Fruit fly (Drosophila melanogaster) whole organism, prepupa: ENCODE results near the gene S6k.

Experiments used
- CG10631 ChIP-seq: fragments of 200-800 bp; sonication (Bioruptor generic); optimal IDR thresholded peaks from 2 replicates; lab custom pipeline; 2016; ENCODE audit warnings: missing biosample characterization, missing genetic modification characterization
- CG11762 ChIP-seq: fragments of 200-800 bp; sonication (Bioruptor generic); optimal IDR thresholded peaks from 3 replicates; lab custom pipeline; 2016; ENCODE audit warnings: missing biosample characterization, missing genetic modification characterization; ENCODE audit not compliant: insufficient read depth
- CG16779 ChIP-seq: fragments of 200-800 bp; sonication (Bioruptor generic); optimal IDR thresholded peaks from 3 replicates; lab custom pipeline; 2017; ENCODE audit warnings: missing biosample characterization, mild to moderate bottlenecking, missing genetic modification characterization
- CG3919 ChIP-seq: fragments of 200-800 bp; sonication (Bioruptor generic); optimal IDR thresholded peaks from 3 replicates; lab custom pipeline; 2016; ENCODE audit warnings: missing biosample characterization, missing genetic modification characterization
- CG6792 ChIP-seq: fragments of 200-800 bp; sonication (Bioruptor generic); optimal IDR thresholded peaks from 3 replicates; lab custom pipeline; 2016; ENCODE audit warnings: missing biosample characterization, missing genetic modification characterization
- CG7368 ChIP-seq: fragments of 200-800 bp; sonication (Bioruptor generic); optimal IDR thresholded peaks from 3 replicates; lab custom pipeline; 2016; ENCODE audit warnings: missing biosample characterization, missing genetic modification characterization
- Hr38 ChIP-seq: sonication (Bioruptor generic); optimal IDR thresholded peaks from 2 replicates; lab custom pipeline; 2016; ENCODE audit warnings: missing biosample characterization, missing genetic modification characterization
- fd59A ChIP-seq: fragments of 200-800 bp; sonication (Bioruptor generic); optimal IDR thresholded peaks from 2 replicates; lab custom pipeline; 2017; ENCODE audit warnings: missing biosample characterization, mild to moderate bottlenecking, missing genetic modification characterization, missing genetic modification reagents
- fkh ChIP-seq: fragments of 200-800 bp; sonication (Bioruptor generic); optimal IDR thresholded peaks from 3 replicates; lab custom pipeline; 2017; ENCODE audit warnings: missing biosample characterization, mild to moderate bottlenecking, missing genetic modification characterization, moderate library complexity
- salr ChIP-seq, 2 experiments: fragments of 200-800 bp; sonication (Bioruptor generic); optimal IDR thresholded peaks; 3 replicates each; lab custom pipeline; 2016 to 2018; ENCODE audit warnings: missing biosample characterization in 2 of 2, missing genetic modification characterization in 2 of 2, mild to moderate bottlenecking in 1 of 2
- vri ChIP-seq: fragments of 200-800 bp; sonication (Bioruptor generic); optimal IDR thresholded peaks from 3 replicates; lab custom pipeline; 2016; ENCODE audit warnings: missing biosample characterization, mild to moderate bottlenecking, missing genetic modification characterization

dm6 chr3L:5770817-5771425 lies 39.8 kb downstream of the S6k start:
- peak; percentile 72 for TF ChIP-seq vri (GFP tag; lab: Kevin White, UChicago)
- no peak for TF ChIP-seq Hr38 (GFP tag; lab: Kevin White, UChicago)
- TF ChIP-seq fd59A, result peak; percentile 81
- TF ChIP-seq fkh (GFP tag; lab: Kevin White, UChicago), result peak; percentile 47
- peak; percentile 86 for TF ChIP-seq CG3919 (GFP tag; lab: Kevin White, UChicago)
- peak; percentile 85 for TF ChIP-seq CG6792 (GFP tag; lab: Kevin White, UChicago)
- peak; percentile 80 for TF ChIP-seq CG11762 (GFP tag; lab: Kevin White, UChicago)
- no peak for TF ChIP-seq CG16779 (tag; lab: Kevin White, UChicago)
- no peak for TF ChIP-seq CG7368 (GFP tag; lab: Kevin White, UChicago)
- peak; percentile 86 for TF ChIP-seq CG10631 (GFP tag; lab: Kevin White, UChicago)
- peak in 1 of 2 experiments; percentile 74 for TF ChIP-seq salr (GFP tag; optimal IDR thresholded peaks at IDR 0.05; lab: Kevin White, UChicago)
